Worm (Caenorhabditis elegans): ENCODE measurements around the gene mpst-1.

- TF ChIP-seq ceh-8 (GFP tag; optimal IDR thresholded peaks at IDR 0.05), result no peak
- no peak for TF ChIP-seq pqm-1 (tag; optimal IDR thresholded peaks at IDR 0.05)
- TF ChIP-seq mep-1 (tag; optimal IDR thresholded peaks at IDR 0.05), result no peak
- no peak for TF ChIP-seq ceh-63 (GFP tag; optimal IDR thresholded peaks at IDR 0.05)
- TF ChIP-seq lir-3 (tag; optimal IDR thresholded peaks at IDR 0.05; ENCODE audit: poor library complexity), result no peak
- no peak for TF ChIP-seq fos-1 (tag; optimal IDR thresholded peaks at IDR 0.05)
- no peak for TF ChIP-seq ztf-4 (tag; optimal IDR thresholded peaks at IDR 0.05)
- no peak for TF ChIP-seq aly-2 (tag; optimal IDR thresholded peaks at IDR 0.05)
- no peak for TF ChIP-seq fkh-10 (GFP tag; optimal IDR thresholded peaks at IDR 0.05)
- no peak for TF ChIP-seq nhr-76 (tag; optimal IDR thresholded peaks at IDR 0.05)
- TF ChIP-seq fkh-4 (tag; optimal IDR thresholded peaks at IDR 0.05; ENCODE audit: borderline replicate concordance), result no peak
- no peak for TF ChIP-seq snu-23 (GFP tag; optimal IDR thresholded peaks at IDR 0.05)
Observed at ce11 chrV:11845492-11845891, 18.6 kb upstream of the mpst-1 start, which contains the start of gene hmp-1.
